Worm (Caenorhabditis elegans) whole organism, late embryonic: ENCODE results near the gene T01G5.6.

Experiments
- ceh-45 ChIP-seq: fragments of 200-800 bp; sonication (Bioruptor generic); IDR thresholded peaks from 2 replicates; pipeline ENCODE4 v1.3.6; 2022; ENCODE audit warnings: missing genetic modification reagents, missing genetic modification characterization, missing compliant biosample characterization
- dve-1 ChIP-seq: sonication (generic microtip); optimal IDR thresholded peaks from 2 replicates; lab custom pipeline; 2017; ENCODE audit warnings: antibody characterized with exemption, mild to moderate bottlenecking, missing genetic modification characterization, missing compliant biosample characterization
- hlh-15 ChIP-seq: sonication (generic microtip); optimal IDR thresholded peaks from 2 replicates; lab custom pipeline; 2016; ENCODE audit warnings: missing genetic modification characterization, missing compliant biosample characterization
- pha-4 ChIP-seq: fragments of 150-350 bp; optimal IDR thresholded peaks from 2 replicates; lab custom pipeline; 2018; ENCODE audit warnings: missing biosample characterization, missing genetic modification reagents, missing genetic modification characterization
- tbx-2 ChIP-seq: sonication (generic microtip); optimal IDR thresholded peaks from 2 replicates; lab custom pipeline; 2016; ENCODE audit warnings: missing genetic modification characterization, missing compliant biosample characterization
- ztf-16 ChIP-seq: sonication (generic microtip); optimal IDR thresholded peaks from 2 replicates; lab custom pipeline; 2017; ENCODE audit warnings: missing genetic modification characterization, missing compliant biosample characterization

ce11 chrV:15065837-15066348 lies 48.0 kb downstream of the T01G5.6 start, which contains the start of gene otub-1:
- TF ChIP-seq tbx-2 (tag; lab: Kevin White, UChicago): no peak
- TF ChIP-seq ceh-45: no peak
- no peak for TF ChIP-seq pha-4 (tag; lab: Kevin White, UChicago)
- TF ChIP-seq ztf-16: no peak
- no peak for TF ChIP-seq hlh-15
- TF ChIP-seq dve-1: no peak
